Comparison of ENCODE assay signal across 1 worm cellular context in genomic region chrV:13105840-13106429, ce11.
TF ChIP-seq lines count a peak whose summit lies in the region.

No protein-coding gene starts in this region.

TF ChIP-seq in whole organism, L1 larva, 84 proteins besides CTCF, POLR2A, EP300 and RAD21 (continued from another document):
- no peak for TF ChIP-seq zag-1 (tag; optimal IDR thresholded peaks at IDR 0.05; lab: Kevin White, UChicago)
- no peak for TF ChIP-seq unc-30 (tag; optimal IDR thresholded peaks at IDR 0.05; lab: Kevin White, UChicago)
- TF ChIP-seq ama-1 (optimal IDR thresholded peaks at IDR 0.05; lab: Kevin White, UChicago), result no peak
- TF ChIP-seq nhr-71 (tag; optimal IDR thresholded peaks at IDR 0.05; lab: Kevin White, UChicago), result no peak
- peak in 1 of 3 experiments; percentile 10 for TF ChIP-seq ceh-82 (tag; optimal IDR thresholded peaks at IDR 0.05; lab: Kevin White, UChicago)
- TF ChIP-seq lin-35 (GFP tag; optimal IDR thresholded peaks at IDR 0.05; lab: Kevin White, UChicago), result no peak
- TF ChIP-seq mdl-1 (tag; optimal IDR thresholded peaks at IDR 0.05; lab: Kevin White, UChicago), result no peak
- TF ChIP-seq nhr-20 (tag; optimal IDR thresholded peaks at IDR 0.05; lab: Kevin White, UChicago), result no peak
- no peak for TF ChIP-seq zip-4 (GFP tag; optimal IDR thresholded peaks at IDR 0.05; lab: Kevin White, UChicago)
